Fruit fly (Drosophila melanogaster) whole organism, prepupa: Measurements from ENCODE around the gene CG43707.
A peak's percentile ranks its signal among the peaks of the same experiment; 100 is the strongest.

ENCODE experiments used
- CG15336 ChIP-seq: fragments of 200-800 bp; sonication (Bioruptor generic); IDR thresholded peaks from 2 replicates; pipeline ENCODE4 v1.3.6; 2022; ENCODE audit warnings: missing biosample characterization, missing genetic modification characterization
- CG16779 ChIP-seq: fragments of 200-800 bp; sonication (Bioruptor generic); optimal IDR thresholded peaks from 3 replicates; lab custom pipeline; 2017; ENCODE audit warnings: missing biosample characterization, mild to moderate bottlenecking, missing genetic modification characterization
- CG8119 ChIP-seq: fragments of 200-800 bp; sonication (Bioruptor generic); IDR thresholded peaks from 3 replicates; pipeline ENCODE4 v1.3.6; 2022; ENCODE audit warnings: missing biosample characterization, missing genetic modification characterization
- Eip75B ChIP-seq: fragments of 200-800 bp; sonication (Bioruptor generic); optimal IDR thresholded peaks from 3 replicates; lab custom pipeline; 2016; ENCODE audit warnings: missing biosample characterization, missing genetic modification characterization
- Eip78C ChIP-seq: fragments of 200-800 bp; sonication (Bioruptor generic); peaks from one replicate; lab custom pipeline; 2016; ENCODE audit warnings: missing biosample characterization, missing genetic modification characterization
- Gug ChIP-seq: fragments of 200-800 bp; sonication (Bioruptor generic); IDR thresholded peaks from 2 replicates; pipeline ENCODE4 v1.3.6; 2022; ENCODE audit warnings: missing biosample characterization, missing genetic modification characterization
- Hr39 ChIP-seq: fragments of 200-800 bp; sonication (Bioruptor generic); optimal IDR thresholded peaks from 2 replicates; lab custom pipeline; 2016; ENCODE audit warnings: missing biosample characterization, missing genetic modification characterization
- Smox ChIP-seq: fragments of 200-800 bp; sonication (Bioruptor generic); optimal IDR thresholded peaks from 3 replicates; lab custom pipeline; 2016; ENCODE audit warnings: missing biosample characterization, missing genetic modification characterization
- net ChIP-seq: fragments of 200-800 bp; sonication (Bioruptor generic); optimal IDR thresholded peaks from 3 replicates; lab custom pipeline; 2016; ENCODE audit warnings: missing biosample characterization, missing genetic modification characterization
- vri ChIP-seq: fragments of 200-800 bp; sonication (Bioruptor generic); optimal IDR thresholded peaks from 3 replicates; lab custom pipeline; 2016; ENCODE audit warnings: missing biosample characterization, mild to moderate bottlenecking, missing genetic modification characterization

DNA sequence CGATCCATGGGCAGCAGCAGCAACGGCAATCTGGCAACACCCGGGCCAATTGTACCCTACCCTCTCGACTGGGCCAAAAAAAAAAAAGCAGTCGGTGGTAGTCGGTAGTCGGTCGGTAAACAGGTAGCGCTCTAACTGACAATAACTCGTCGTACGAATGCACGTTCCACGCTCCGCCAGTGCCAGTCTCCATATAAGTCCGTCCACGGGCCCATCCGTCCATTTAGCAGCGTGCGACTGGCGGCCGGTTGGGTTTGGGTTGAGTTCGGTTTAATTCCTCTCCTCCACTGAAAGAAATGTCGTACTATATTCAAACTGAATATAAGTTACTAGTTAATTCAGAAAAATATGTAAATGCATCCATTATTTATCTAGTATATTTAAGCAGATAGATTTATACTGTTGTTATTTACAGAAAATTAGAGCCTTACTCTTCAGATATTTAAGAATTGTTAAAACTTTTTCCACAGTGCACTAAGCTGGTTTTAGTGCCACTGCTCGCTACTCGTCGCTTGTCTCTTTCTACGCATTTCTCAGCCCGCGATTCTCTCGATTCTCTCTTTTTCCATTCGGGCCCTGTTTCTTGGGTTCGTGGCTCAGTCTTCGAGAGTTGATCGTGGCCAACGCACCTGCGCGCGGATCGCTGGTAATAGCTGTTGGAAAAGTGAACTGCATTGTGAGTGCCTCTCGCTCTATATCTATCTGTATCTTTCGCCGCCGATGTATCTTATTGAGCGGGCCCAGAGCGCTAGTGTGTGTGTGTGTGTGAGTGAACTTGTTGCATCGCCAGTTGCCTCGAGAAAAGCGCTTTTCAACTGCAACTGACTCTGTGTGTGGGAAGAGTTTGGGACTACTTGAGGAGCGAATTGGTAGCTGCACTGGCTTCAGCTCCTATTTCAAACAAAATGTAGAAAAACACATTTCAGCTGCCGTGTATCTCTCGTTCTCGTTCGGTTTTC lies 14.3 kb downstream of the CG43707 start, which contains the start of gene bowl:
- TF ChIP-seq vri (GFP tag; lab: Kevin White, UChicago) (peak; percentile 97), Hr39 (GFP tag; lab: Kevin White, UChicago) (peak; percentile 98), Gug (GFP tag; lab: Robert Waterston, UW) (peak; percentile 97), Eip78C (GFP tag; lab: Kevin White, UChicago) (peak; percentile 100), CG15336 (GFP tag; lab: Robert Waterston, UW) (peak; percentile 99), net (GFP tag; lab: Kevin White, UChicago) (peak; percentile 98), Eip75B (peak; percentile 99), CG8119 (GFP tag; lab: Robert Waterston, UW) (peak; percentile 100), CG16779 (peak; percentile 94), Smox (GFP tag; lab: Kevin White, UChicago) (peak; percentile 98)
